2 worm cellular contexts compared by ENCODE assay signal in the genomic region with DNA sequence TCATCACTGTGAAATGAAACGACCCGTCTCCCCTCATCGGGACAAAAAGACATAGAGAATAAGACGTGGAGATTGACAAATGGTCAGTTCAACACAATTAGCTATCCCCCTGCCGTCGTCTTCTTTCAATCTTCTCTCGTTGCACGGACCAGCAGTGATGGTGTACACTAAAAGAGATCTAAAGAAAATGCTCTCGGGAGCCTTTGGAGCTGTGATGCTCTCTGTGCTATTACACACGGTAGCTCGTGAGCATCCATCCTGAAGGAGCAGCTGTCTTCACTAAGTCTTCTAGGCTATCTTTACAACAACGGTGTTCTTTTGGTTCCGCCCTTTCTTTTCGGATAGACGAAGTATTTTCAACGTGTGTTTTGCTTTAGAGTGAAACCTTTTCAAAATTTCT.
TF ChIP-seq lines count a peak whose summit lies in the region.

No protein-coding gene starts in this region.

TF ChIP-seq in whole organism, L1 larva, 84 proteins besides CTCF, POLR2A, EP300 and RAD21 (continued from another document):
- TF ChIP-seq unc-130 (tag; optimal IDR thresholded peaks at IDR 0.05; lab: Kevin White, UChicago) = no peak
- peak; percentile 72 for TF ChIP-seq rnt-1 (tag; optimal IDR thresholded peaks at IDR 0.05; lab: Kevin White, UChicago)
- no peak for TF ChIP-seq pag-3 (tag; optimal IDR thresholded peaks at IDR 0.05; lab: Kevin White, UChicago; ENCODE audit: borderline replicate concordance, insufficient read depth)
- TF ChIP-seq efl-1 (optimal IDR thresholded peaks at IDR 0.05; lab: Kevin White, UChicago) = peak in 1 of 2 experiments; percentile 22
- peak in 1 of 2 experiments; percentile 92 for TF ChIP-seq efl-1 (GFP tag; optimal IDR thresholded peaks at IDR 0.05 in 1 of 2; lab: Kevin White, UChicago)
- no peak for TF ChIP-seq grh-1 (GFP tag; IDR thresholded peaks at IDR 0.05; lab: Robert Waterston, UW)
- TF ChIP-seq tbx-2 (tag; optimal IDR thresholded peaks at IDR 0.05; lab: Kevin White, UChicago) = peak; percentile 4
- no peak for TF ChIP-seq mdl-1 (tag; optimal IDR thresholded peaks at IDR 0.05; lab: Kevin White, UChicago)
- peak; percentile 19 for TF ChIP-seq nhr-20 (tag; optimal IDR thresholded peaks at IDR 0.05; lab: Kevin White, UChicago)
- TF ChIP-seq elt-3 (tag; optimal IDR thresholded peaks at IDR 0.05; lab: Kevin White, UChicago) = no peak
- TF ChIP-seq nhr-28 (tag; optimal IDR thresholded peaks at IDR 0.05; lab: Kevin White, UChicago) = no peak
- no peak for TF ChIP-seq ztf-11 (tag; optimal IDR thresholded peaks at IDR 0.05; lab: Kevin White, UChicago)

TF ChIP-seq in whole organism, late embryonic, 69 proteins besides CTCF, POLR2A, EP300 and RAD21 (continued from another document):
- no peak for TF ChIP-seq ceh-2 (tag; optimal IDR thresholded peaks at IDR 0.05; lab: Kevin White, UChicago)
